Worm (Caenorhabditis elegans) whole organism, young adult: ENCODE measurements around the gene T24C12.4.

Source experiments
- B0035.1 ChIP-seq: sonication (generic microtip); optimal IDR thresholded peaks from 2 replicates; lab custom pipeline; 2016; ENCODE audit warnings: missing genetic modification characterization, mild to moderate bottlenecking, missing compliant biosample characterization, missing genotype, missing genetic modification reagents
- D2030.7 ChIP-seq: fragments of 200-800 bp; sonication (Bioruptor generic); IDR thresholded peaks from 2 replicates; pipeline ENCODE4 v1.3.6; 2022; ENCODE audit warnings: missing genetic modification reagents, missing genetic modification characterization, missing compliant biosample characterization
- F37B4.10 ChIP-seq: fragments of 200-800 bp; sonication (Bioruptor generic); IDR thresholded peaks from 2 replicates; pipeline ENCODE4 v1.3.6; 2022; ENCODE audit warnings: missing genetic modification characterization, missing compliant biosample characterization
- F52B5.7 ChIP-seq: sonication (generic microtip); optimal IDR thresholded peaks from 2 replicates; lab custom pipeline; 2016; ENCODE audit warnings: mild to moderate bottlenecking, missing genetic modification characterization, missing compliant biosample characterization
- F57A8.1 ChIP-seq: fragments of 200-800 bp; sonication (Bioruptor generic); optimal IDR thresholded peaks from 2 replicates; lab custom pipeline; 2018; ENCODE audit warnings: mild to moderate bottlenecking, missing genetic modification characterization, moderate library complexity, missing compliant biosample characterization
- K11D2.4 ChIP-seq: fragments of 200-800 bp; sonication (Bioruptor generic); IDR thresholded peaks from 2 replicates; pipeline ENCODE4 v1.3.6; 2022; ENCODE audit warnings: missing genetic modification reagents, missing genetic modification characterization, missing compliant biosample characterization
- T07F8.4 ChIP-seq: sonication (generic microtip); optimal IDR thresholded peaks from 2 replicates; lab custom pipeline; 2016; ENCODE audit warnings: mild to moderate bottlenecking, missing genetic modification characterization, moderate library complexity, missing compliant biosample characterization
- Y56A3A.18 ChIP-seq: fragments of 200-800 bp; sonication (Bioruptor generic); IDR thresholded peaks from 2 replicates; pipeline ENCODE4 v1.3.6; 2022; ENCODE audit warnings: missing genetic modification reagents, missing genetic modification characterization, missing compliant biosample characterization
- ZK185.1 ChIP-seq: sonication (generic microtip); optimal IDR thresholded peaks from 2 replicates; lab custom pipeline; 2016; ENCODE audit warnings: mild to moderate bottlenecking, missing genetic modification characterization, missing compliant biosample characterization; ENCODE audit not compliant: poor library complexity, severe bottlenecking
- aptf-2 ChIP-seq: fragments of 200-800 bp; sonication (Bioruptor generic); conservative IDR thresholded peaks from 2 replicates; pipeline ENCODE4 v1.3.6; 2022; ENCODE audit warnings: missing genetic modification reagents, missing genetic modification characterization, missing compliant biosample characterization
- attf-3 ChIP-seq: fragments of 200-800 bp; sonication (Bioruptor generic); conservative IDR thresholded peaks from 2 replicates; pipeline ENCODE4 v1.3.6; 2022; ENCODE audit warnings: missing genetic modification reagents, missing genetic modification characterization, missing compliant biosample characterization
- attf-5 ChIP-seq: fragments of 200-800 bp; sonication (Bioruptor generic); optimal IDR thresholded peaks from 2 replicates; lab custom pipeline; 2018; ENCODE audit warnings: mild to moderate bottlenecking, missing genetic modification characterization, missing compliant biosample characterization
- cebp-1 ChIP-seq, 2 experiments: fragments of 200-800 bp in 1 of 2; sonication (Bioruptor generic) in 1 of 2; sonication (generic microtip) in 1 of 2; IDR thresholded peaks in 1 of 2; optimal IDR thresholded peaks in 1 of 2; 2 replicates each; pipeline versions ENCODE4 v1.3.6 to Lab custom; 2017 to 2022; ENCODE audit warnings: missing compliant biosample characterization in 2 of 2, missing genetic modification characterization in 2 of 2, mild to moderate bottlenecking in 1 of 2, missing genetic modification reagents in 1 of 2, moderate library complexity in 1 of 2
- ceh-27 ChIP-seq: fragments of 200-800 bp; sonication (Bioruptor generic); optimal IDR thresholded peaks from 2 replicates; lab custom pipeline; 2018; ENCODE audit warnings: mild to moderate bottlenecking, missing genetic modification characterization, moderate library complexity, missing compliant biosample characterization
- ceh-58 ChIP-seq: fragments of 200-800 bp; sonication (Bioruptor generic); IDR thresholded peaks from 2 replicates; pipeline ENCODE4 v1.3.6; 2022; ENCODE audit warnings: missing genetic modification characterization, missing compliant biosample characterization
- die-1 ChIP-seq: sonication (generic microtip); optimal IDR thresholded peaks from 2 replicates; lab custom pipeline; 2016; ENCODE audit warnings: missing genotype, mild to moderate bottlenecking, missing genetic modification characterization, missing compliant biosample characterization
- dox-1 ChIP-seq: fragments of 200-800 bp; sonication (Bioruptor generic); IDR thresholded peaks from 2 replicates; pipeline ENCODE4 v1.3.6; 2022; ENCODE audit warnings: missing genetic modification reagents, missing genetic modification characterization, missing compliant biosample characterization
- egl-44 ChIP-seq: fragments of 200-800 bp; sonication (Bioruptor generic); IDR thresholded peaks from 2 replicates; pipeline ENCODE4 v1.3.6; 2022; ENCODE audit warnings: missing genetic modification reagents, missing genetic modification characterization, missing compliant biosample characterization
- egrh-3 ChIP-seq: fragments of 200-800 bp; sonication (Bioruptor generic); IDR thresholded peaks from 2 replicates; pipeline ENCODE4 v1.3.6; 2022; ENCODE audit warnings: missing genetic modification reagents, missing genetic modification characterization, missing compliant biosample characterization
- ets-4 ChIP-seq: fragments of 200-800 bp; sonication (Bioruptor generic); optimal IDR thresholded peaks from 2 replicates; lab custom pipeline; 2018; ENCODE audit warnings: mild to moderate bottlenecking, missing genetic modification characterization, missing compliant biosample characterization
- gei-17 ChIP-seq: fragments of 200-800 bp; sonication (Bioruptor generic); optimal IDR thresholded peaks from 2 replicates; lab custom pipeline; 2018; ENCODE audit warnings: mild to moderate bottlenecking, missing genetic modification characterization, missing compliant biosample characterization
- him-1 ChIP-seq: sonication (generic microtip); optimal IDR thresholded peaks from 2 replicates; lab custom pipeline; 2016; ENCODE audit warnings: missing genotype, missing genetic modification reagents, missing genetic modification characterization, missing compliant biosample characterization
- hlh-12 ChIP-seq: sonication (generic microtip); optimal IDR thresholded peaks from 2 replicates; lab custom pipeline; 2016; ENCODE audit warnings: missing genetic modification characterization, missing compliant biosample characterization
- hmg-1.2 ChIP-seq: fragments of 200-800 bp; sonication (Bioruptor generic); IDR thresholded peaks from 2 replicates; pipeline ENCODE4 v1.3.6; 2022; ENCODE audit warnings: missing genetic modification reagents, missing genetic modification characterization, missing compliant biosample characterization
- hmg-20 ChIP-seq: fragments of 200-800 bp; sonication (Bioruptor generic); IDR thresholded peaks from 2 replicates; pipeline ENCODE4 v1.3.6; 2022; ENCODE audit warnings: missing genetic modification reagents, missing genetic modification characterization, missing compliant biosample characterization
- lag-1 ChIP-seq: fragments of 200-800 bp; sonication (Bioruptor generic); IDR thresholded peaks from 2 replicates; pipeline ENCODE4 v1.3.6; 2022; ENCODE audit warnings: missing genetic modification reagents, missing genetic modification characterization, missing compliant biosample characterization
- lin-40 ChIP-seq: sonication (generic microtip); optimal IDR thresholded peaks from 2 replicates; lab custom pipeline; 2016; ENCODE audit warnings: missing genetic modification characterization, mild to moderate bottlenecking, missing compliant biosample characterization, missing genotype, missing genetic modification reagents
- lir-1 ChIP-seq: fragments of 200-800 bp; sonication (Bioruptor generic); conservative IDR thresholded peaks from 2 replicates; pipeline ENCODE4 v1.3.6; 2022; ENCODE audit warnings: missing genetic modification reagents, missing genetic modification characterization, missing compliant biosample characterization
- madf-8 ChIP-seq: fragments of 200-800 bp; sonication (Bioruptor generic); conservative IDR thresholded peaks from 2 replicates; pipeline ENCODE4 v1.3.6; 2022; ENCODE audit warnings: missing genetic modification reagents, missing genetic modification characterization, missing compliant biosample characterization
- mcd-1 ChIP-seq: fragments of 200-800 bp; sonication (Bioruptor generic); IDR thresholded peaks from 2 replicates; pipeline ENCODE4 v1.3.6; 2022; ENCODE audit warnings: missing genetic modification reagents, missing genetic modification characterization, missing compliant biosample characterization
- mel-28 ChIP-seq: sonication (generic microtip); optimal IDR thresholded peaks from 2 replicates; lab custom pipeline; 2016; ENCODE audit warnings: borderline replicate concordance, mild to moderate bottlenecking, missing genetic modification characterization, missing compliant biosample characterization
- nfyb-1 ChIP-seq: fragments of 200-800 bp; sonication (Bioruptor generic); IDR thresholded peaks from 2 replicates; pipeline ENCODE4 v1.3.6; 2022; ENCODE audit warnings: missing genetic modification reagents, missing genetic modification characterization, missing compliant biosample characterization
- nhr-80 ChIP-seq: sonication (generic microtip); optimal IDR thresholded peaks from 2 replicates; lab custom pipeline; 2016; ENCODE audit warnings: missing genetic modification characterization, missing compliant biosample characterization
- nhr-90 ChIP-seq: sonication (generic microtip); optimal IDR thresholded peaks from 2 replicates; lab custom pipeline; 2016; ENCODE audit warnings: missing genotype, mild to moderate bottlenecking, missing genetic modification characterization, missing compliant biosample characterization
- rpc-1 ChIP-seq, 2 experiments: fragments of 150-350 bp in 1 of 2; sonication (generic microtip) in 1 of 2; optimal IDR thresholded peaks; 2 replicates each; lab custom pipeline; 2014 to 2018; ENCODE audit warnings: missing biosample characterization in 1 of 2, missing genetic modification characterization in 1 of 2, missing genetic modification reagents in 1 of 2, missing genotype in 1 of 2
- sdz-38 ChIP-seq: sonication (generic microtip); optimal IDR thresholded peaks from 2 replicates; lab custom pipeline; 2016; ENCODE audit warnings: missing genotype, missing genetic modification characterization, missing compliant biosample characterization
- snpc-4 ChIP-seq, 5 experiments: fragments of 150-350 bp in 1 of 5; sonication (generic microtip) in 4 of 5; optimal IDR thresholded peaks; 2 replicates each; lab custom pipeline; 2014 to 2018; ENCODE audit warnings: missing genetic modification characterization in 5 of 5, missing biosample characterization in 3 of 5, antibody characterized with exemption in 2 of 5, mild to moderate bottlenecking in 2 of 5, missing compliant biosample characterization in 2 of 5, missing genotype in 2 of 5, moderate library complexity in 2 of 5, missing genetic modification reagents in 1 of 5
- somi-1 ChIP-seq: fragments of 200-800 bp; sonication (Bioruptor generic); optimal IDR thresholded peaks from 2 replicates; lab custom pipeline; 2018; ENCODE audit warnings: mild to moderate bottlenecking, missing genetic modification characterization, missing compliant biosample characterization
- tbp1 ChIP-seq: fragments of 200-800 bp; sonication (Bioruptor generic); optimal IDR thresholded peaks from 2 replicates; lab custom pipeline; 2018; ENCODE audit warnings: mild to moderate bottlenecking, missing genetic modification characterization, missing compliant biosample characterization
- unc-130 ChIP-seq: sonication (generic microtip); optimal IDR thresholded peaks from 2 replicates; lab custom pipeline; 2016; ENCODE audit warnings: missing genetic modification reagents, missing genetic modification characterization, missing compliant biosample characterization
- xnd-1 ChIP-seq: sonication (generic microtip); optimal IDR thresholded peaks from 2 replicates; lab custom pipeline; 2016; ENCODE audit warnings: missing genotype, missing genetic modification reagents, missing genetic modification characterization, missing compliant biosample characterization
- zfh-2 ChIP-seq: fragments of 200-800 bp; sonication (Bioruptor generic); conservative IDR thresholded peaks from 2 replicates; pipeline ENCODE4 v1.3.6; 2022; ENCODE audit warnings: missing genetic modification reagents, missing genetic modification characterization, missing compliant biosample characterization
- zim-3 ChIP-seq: sonication (generic microtip); optimal IDR thresholded peaks from 2 replicates; lab custom pipeline; 2017; ENCODE audit warnings: mild to moderate bottlenecking, missing genetic modification characterization, moderate library complexity, missing compliant biosample characterization
- ztf-22 ChIP-seq: fragments of 200-800 bp; sonication (Bioruptor generic); optimal IDR thresholded peaks from 2 replicates; lab custom pipeline; 2018; ENCODE audit warnings: mild to moderate bottlenecking, missing genetic modification characterization, moderate library complexity, missing compliant biosample characterization
- ztf-26 ChIP-seq: sonication (generic microtip); optimal IDR thresholded peaks from 2 replicates; lab custom pipeline; 2017; ENCODE audit warnings: missing genetic modification characterization, missing compliant biosample characterization

The T24C12.4 gene

DNA sequence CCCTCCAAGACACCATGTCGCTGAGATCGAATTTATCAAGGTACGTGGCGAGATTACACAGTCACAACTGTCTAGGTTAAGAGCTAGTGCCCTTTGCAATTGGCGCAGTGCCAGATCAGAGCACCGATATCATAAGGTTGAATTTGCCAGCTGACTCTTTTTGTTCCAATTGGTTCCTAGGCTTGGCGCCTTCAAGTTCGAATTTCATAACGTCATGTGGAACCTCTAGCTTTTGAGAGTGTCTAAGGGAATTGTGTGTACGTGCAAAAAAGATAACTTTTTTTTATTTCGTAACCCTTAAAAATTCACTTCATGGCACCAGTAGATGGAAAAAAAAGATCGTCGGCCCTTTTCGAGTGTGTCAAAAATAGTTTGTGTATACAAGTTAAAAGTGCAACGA lies 11.4 kb upstream of the T24C12.4 start:
- TF ChIP-seq madf-8 (GFP tag; lab: Robert Waterston, UW) (no peak), cebp-1 (GFP tag; IDR thresholded peaks at IDR 0.05; lab: Robert Waterston, UW) (no peak), cebp-1 (tag; optimal IDR thresholded peaks at IDR 0.05; lab: Kevin White, UChicago) (peak; percentile 53), ceh-58 (GFP tag; lab: Robert Waterston, UW) (no peak)

DNA sequence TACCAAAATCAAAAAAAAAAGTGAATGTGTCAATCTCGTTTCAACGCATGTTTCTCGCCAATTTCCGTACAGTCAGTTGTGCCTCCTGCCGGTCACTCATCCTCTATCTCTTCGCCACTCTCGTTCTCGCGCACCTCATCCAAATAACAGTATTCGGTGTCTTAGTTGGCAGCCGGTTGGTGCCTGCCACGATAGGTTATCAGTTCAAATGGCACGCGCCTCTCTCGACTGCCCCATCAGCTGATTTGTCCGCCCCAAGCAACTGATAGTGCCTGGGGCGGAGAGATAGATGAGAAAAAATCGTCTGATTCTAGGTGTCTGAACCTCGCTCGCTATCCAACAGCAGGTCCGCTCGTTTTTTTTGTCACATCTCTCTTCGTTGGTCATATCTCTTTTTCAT lies 10.2 kb upstream of the T24C12.4 start:
- TF ChIP-seq attf-5 (peak; percentile 4), D2030.7 (GFP tag; lab: Robert Waterston, UW) (no peak), zfh-2 (GFP tag; lab: Robert Waterston, UW) (peak; percentile 61), him-1 (tag; lab: Kevin White, UChicago) (no peak), lag-1 (GFP tag; lab: Robert Waterston, UW) (no peak), B0035.1 (tag; lab: Kevin White, UChicago) (no peak), F57A8.1 (GFP tag; lab: Kevin White, UChicago) (no peak), Y56A3A.18 (GFP tag; lab: Robert Waterston, UW) (no peak), snpc-4 (GFP tag; optimal IDR thresholded peaks at IDR 0.05; lab: Kevin White, UChicago) (no peak), snpc-4 (tag; optimal IDR thresholded peaks at IDR 0.05; lab: Kevin White, UChicago) (no peak), ztf-26 (tag; lab: Kevin White, UChicago) (peak; percentile 77), lin-40 (tag; lab: Kevin White, UChicago) (no peak), nhr-90 (tag; lab: Kevin White, UChicago) (peak; percentile 28), hmg-1.2 (GFP tag; lab: Robert Waterston, UW) (0 out of 2 replicates have a peak, but pooled peaks have one; percentile 6), lir-1 (GFP tag; lab: Robert Waterston, UW) (no peak), K11D2.4 (peak; percentile 52; the same call in 1 of the 2 replicates), xnd-1 (tag; lab: Kevin White, UChicago) (no peak), nfyb-1 (GFP tag; lab: Robert Waterston, UW) (peak; percentile 51; the same call in 1 of the 2 replicates), mcd-1 (GFP tag; lab: Robert Waterston, UW) (no peak), ZK185.1 (tag; lab: Kevin White, UChicago) (no peak), tbp1 (peak; percentile 45), F52B5.7 (tag; lab: Kevin White, UChicago) (no peak), ets-4 (GFP tag; lab: Kevin White, UChicago) (peak; percentile 89), rpc-1 (optimal IDR thresholded peaks at IDR 0.05; lab: Kevin White, UChicago) (no peak), rpc-1 (tag; optimal IDR thresholded peaks at IDR 0.05; lab: Kevin White, UChicago) (no peak), egl-44 (GFP tag; lab: Robert Waterston, UW) (peak; percentile 57; the same call in 1 of the 2 replicates), hlh-12 (tag; lab: Kevin White, UChicago) (no peak), egrh-3 (GFP tag; lab: Robert Waterston, UW) (no peak), nhr-80 (tag; lab: Kevin White, UChicago) (peak; percentile 96), sdz-38 (tag; lab: Kevin White, UChicago) (no peak), mel-28 (tag; lab: Kevin White, UChicago) (no peak), T07F8.4 (tag; lab: Kevin White, UChicago) (no peak), hmg-20 (GFP tag; lab: Robert Waterston, UW) (no peak), attf-3 (GFP tag; lab: Robert Waterston, UW) (no peak), aptf-2 (GFP tag; lab: Robert Waterston, UW) (no peak), F37B4.10 (GFP tag; lab: Robert Waterston, UW) (no peak), die-1 (no peak), madf-8 (GFP tag; lab: Robert Waterston, UW) (no peak), gei-17 (GFP tag; lab: Kevin White, UChicago) (peak; percentile 39), somi-1 (peak; percentile 40), unc-130 (GFP tag; lab: Kevin White, UChicago) (no peak), zim-3 (tag; lab: Kevin White, UChicago) (no peak), dox-1 (GFP tag; lab: Robert Waterston, UW) (peak; percentile 75), ceh-27 (no peak), ztf-22 (GFP tag; lab: Kevin White, UChicago) (peak; percentile 60), ceh-58 (GFP tag; lab: Robert Waterston, UW) (no peak)
